Fruit fly (Drosophila melanogaster) whole organism, embryonic: Measurements from ENCODE around the gene Lst8.
A peak's percentile ranks its signal among the peaks of the same experiment; 100 is the strongest.

Source experiments
- Atf6 ChIP-seq: fragments of 200-800 bp; sonication (Bioruptor generic); IDR thresholded peaks from 2 replicates; pipeline ENCODE4 v1.3.6; 2022; ENCODE audit warnings: missing biosample characterization, missing genetic modification characterization
- Bdp1 ChIP-seq: fragments of 200-800 bp; sonication (Bioruptor generic); optimal IDR thresholded peaks from 3 replicates; lab custom pipeline; 2016; ENCODE audit warnings: missing biosample characterization, missing genetic modification characterization
- CG13296 ChIP-seq: fragments of 200-800 bp; sonication (Bioruptor generic); optimal IDR thresholded peaks from 3 replicates; lab custom pipeline; 2018; ENCODE audit warnings: missing biosample characterization, mild to moderate bottlenecking, missing genetic modification characterization
- CG13624 ChIP-seq: fragments of 200-800 bp; sonication (Bioruptor generic); optimal IDR thresholded peaks from 2 replicates; lab custom pipeline; 2016; ENCODE audit warnings: missing biosample characterization, missing genetic modification characterization
- CG13775 ChIP-seq: fragments of 200-800 bp; sonication (Bioruptor generic); optimal IDR thresholded peaks from 3 replicates; lab custom pipeline; 2017; ENCODE audit warnings: missing biosample characterization, mild to moderate bottlenecking, missing genetic modification characterization
- CG14965 ChIP-seq: fragments of 200-800 bp; sonication (Bioruptor generic); optimal IDR thresholded peaks from 2 replicates; lab custom pipeline; 2016; ENCODE audit warnings: missing biosample characterization, missing genetic modification characterization, borderline replicate concordance
- CG15073 ChIP-seq: fragments of 200-800 bp; sonication (Bioruptor generic); optimal IDR thresholded peaks from 2 replicates; lab custom pipeline; 2016; ENCODE audit warnings: missing biosample characterization, missing genetic modification characterization
- CG15479 ChIP-seq: fragments of 200-800 bp; sonication (Bioruptor generic); optimal IDR thresholded peaks from 3 replicates; lab custom pipeline; 2019; ENCODE audit warnings: missing biosample characterization, mild to moderate bottlenecking, missing genetic modification characterization, moderate library complexity
- CG1602 ChIP-seq: fragments of 200-800 bp; sonication (Bioruptor generic); optimal IDR thresholded peaks from 3 replicates; lab custom pipeline; 2016; ENCODE audit warnings: missing biosample characterization, missing genetic modification characterization
- CG16815 ChIP-seq: fragments of 200-800 bp; sonication (Bioruptor generic); optimal IDR thresholded peaks from 3 replicates; lab custom pipeline; 2017; ENCODE audit warnings: missing biosample characterization, mild to moderate bottlenecking, missing genetic modification characterization
- CG17829 ChIP-seq: fragments of 200-800 bp; optimal IDR thresholded peaks from 2 replicates; lab custom pipeline; 2019; ENCODE audit warnings: missing biosample characterization, mild to moderate bottlenecking, missing genetic modification characterization, moderate library complexity
- CG18619 ChIP-seq: fragments of 200-800 bp; sonication (Bioruptor generic); optimal IDR thresholded peaks from 3 replicates; lab custom pipeline; 2017; ENCODE audit warnings: missing biosample characterization, mild to moderate bottlenecking, missing genetic modification characterization
- CG2116 ChIP-seq: fragments of 200-800 bp; sonication (Bioruptor generic); optimal IDR thresholded peaks from 3 replicates; lab custom pipeline; 2018; ENCODE audit warnings: missing biosample characterization, mild to moderate bottlenecking, missing genetic modification characterization
- CG34422 ChIP-seq: fragments of 200-800 bp; sonication (Bioruptor generic); IDR thresholded peaks from 3 replicates; pipeline ENCODE4 v1.3.6; 2022; ENCODE audit warnings: missing biosample characterization, missing genetic modification characterization
- CG42726 ChIP-seq: fragments of 200-800 bp; sonication (Bioruptor generic); IDR thresholded peaks from 2 replicates; pipeline ENCODE4 v1.3.6; 2022; ENCODE audit warnings: missing biosample characterization, missing genetic modification characterization; ENCODE audit not compliant: partially characterized antibody
- CG4282 ChIP-seq: fragments of 200-800 bp; sonication (Bioruptor generic); optimal IDR thresholded peaks from 2 replicates; lab custom pipeline; 2016; ENCODE audit warnings: missing biosample characterization, missing genetic modification characterization
- CG5245 ChIP-seq: fragments of 200-800 bp; sonication (Bioruptor generic); optimal IDR thresholded peaks from 3 replicates; lab custom pipeline; 2016; ENCODE audit warnings: missing biosample characterization, missing genetic modification characterization
- CG7745 ChIP-seq: fragments of 200-800 bp; sonication (Bioruptor generic); optimal IDR thresholded peaks from 2 replicates; lab custom pipeline; 2018; ENCODE audit warnings: missing biosample characterization, mild to moderate bottlenecking, missing genetic modification characterization, moderate library complexity
- CG9215 ChIP-seq: fragments of 200-800 bp; sonication (Bioruptor generic); IDR thresholded peaks from 2 replicates; pipeline ENCODE4 v1.3.6; 2022; ENCODE audit warnings: missing biosample characterization, missing genetic modification characterization
- CG9609 ChIP-seq: fragments of 200-800 bp; sonication (Bioruptor generic); optimal IDR thresholded peaks from 3 replicates; lab custom pipeline; 2016; ENCODE audit warnings: missing biosample characterization, missing genetic modification characterization
- Dip3 ChIP-seq: fragments of 200-800 bp; sonication (Bioruptor generic); optimal IDR thresholded peaks from 3 replicates; lab custom pipeline; 2016; ENCODE audit warnings: missing biosample characterization, missing genetic modification characterization
- Doc3 ChIP-seq: fragments of 200-800 bp; sonication (Bioruptor generic); IDR thresholded peaks from 3 replicates; pipeline ENCODE4 v1.3.6; 2022; ENCODE audit warnings: missing biosample characterization, missing genetic modification characterization; ENCODE audit not compliant: partially characterized antibody
- Dp ChIP-seq: fragments of 200-800 bp; sonication (Bioruptor generic); optimal IDR thresholded peaks from 2 replicates; lab custom pipeline; 2018; ENCODE audit warnings: missing biosample characterization, mild to moderate bottlenecking, missing genetic modification characterization, moderate library complexity
- HLH3B ChIP-seq: fragments of 200-800 bp; sonication (Bioruptor generic); IDR thresholded peaks from 2 replicates; pipeline ENCODE4 v1.3.6; 2022; ENCODE audit warnings: missing biosample characterization, missing genetic modification characterization
- Hmr ChIP-seq: fragments of 200-800 bp; sonication (Bioruptor generic); optimal IDR thresholded peaks from 3 replicates; lab custom pipeline; 2017; ENCODE audit warnings: mild to moderate bottlenecking, missing biosample characterization, missing genetic modification reagents, missing genetic modification characterization
- Hmx ChIP-seq: fragments of 200-800 bp; sonication (Bioruptor generic); optimal IDR thresholded peaks from 2 replicates; lab custom pipeline; 2016; ENCODE audit warnings: missing biosample characterization, missing genetic modification characterization
- Meics ChIP-seq: fragments of 200-800 bp; sonication (Bioruptor generic); optimal IDR thresholded peaks from 2 replicates; lab custom pipeline; 2017; ENCODE audit warnings: missing biosample characterization, mild to moderate bottlenecking, missing genetic modification characterization
- Myb ChIP-seq: fragments of 200-800 bp; sonication (Bioruptor generic); optimal IDR thresholded peaks from 2 replicates; lab custom pipeline; 2016; ENCODE audit warnings: missing biosample characterization, missing genetic modification characterization
- Nf-YB ChIP-seq: fragments of 200-800 bp; sonication (Bioruptor generic); optimal IDR thresholded peaks from 3 replicates; lab custom pipeline; 2019; ENCODE audit warnings: missing biosample characterization, mild to moderate bottlenecking, missing genetic modification characterization, moderate library complexity
- Optix ChIP-seq: fragments of 200-800 bp; sonication (Bioruptor generic); IDR thresholded peaks from 3 replicates; pipeline ENCODE4 v1.3.6; 2022; ENCODE audit warnings: missing biosample characterization, missing genetic modification characterization
- Pdp1 ChIP-seq, 2 experiments: fragments of 200-800 bp; sonication (Bioruptor generic); optimal IDR thresholded peaks; 3 replicates each; lab custom pipeline; 2016; ENCODE audit warnings: missing biosample characterization in 2 of 2, missing genetic modification characterization in 2 of 2, mild to moderate bottlenecking in 1 of 2, moderate library complexity in 1 of 2
- Sry-β ChIP-seq: fragments of 200-800 bp; sonication (Bioruptor generic); optimal IDR thresholded peaks from 2 replicates; lab custom pipeline; 2018; ENCODE audit warnings: missing biosample characterization, mild to moderate bottlenecking, missing genetic modification characterization, moderate library complexity
- Ssrp ChIP-seq: fragments of 200-800 bp; sonication (Bioruptor generic); optimal IDR thresholded peaks from 2 replicates; lab custom pipeline; 2018; ENCODE audit warnings: missing biosample characterization, mild to moderate bottlenecking, missing genetic modification characterization, moderate library complexity
- ase ChIP-seq: fragments of 200-800 bp; sonication (Bioruptor generic); IDR thresholded peaks from 3 replicates; pipeline ENCODE4 v1.3.6; 2022; ENCODE audit warnings: missing biosample characterization, missing genetic modification characterization
- ash1 ChIP-seq: fragments of 200-800 bp; sonication (Bioruptor generic); optimal IDR thresholded peaks from 2 replicates; lab custom pipeline; 2018; ENCODE audit warnings: missing biosample characterization, mild to moderate bottlenecking, missing genetic modification characterization
- bigmax ChIP-seq: fragments of 200-800 bp; sonication (Bioruptor generic); optimal IDR thresholded peaks from 2 replicates; lab custom pipeline; 2018; ENCODE audit warnings: missing biosample characterization, mild to moderate bottlenecking, missing genetic modification characterization
- da ChIP-seq: fragments of 200-800 bp; sonication (Bioruptor generic); optimal IDR thresholded peaks from 2 replicates; lab custom pipeline; 2016; ENCODE audit warnings: missing biosample characterization, missing genetic modification characterization
- eve ChIP-seq, 2 experiments: fragments of >200 bp; optimal IDR thresholded peaks; 2 replicates each; lab custom pipeline; 2017; ENCODE audit warnings: missing biosample characterization in 2 of 2, missing genetic modification characterization in 2 of 2
- fd64A ChIP-seq: fragments of 200-800 bp; sonication (Bioruptor generic); optimal IDR thresholded peaks from 3 replicates; lab custom pipeline; 2018; ENCODE audit warnings: missing biosample characterization, mild to moderate bottlenecking, missing genetic modification characterization
- grau ChIP-seq: fragments of 200-800 bp; optimal IDR thresholded peaks from 3 replicates; lab custom pipeline; 2019; ENCODE audit warnings: missing biosample characterization, mild to moderate bottlenecking, missing genetic modification characterization, moderate library complexity
- gsb-n ChIP-seq: fragments of 200-800 bp; sonication (Bioruptor generic); optimal IDR thresholded peaks from 3 replicates; lab custom pipeline; 2018; ENCODE audit warnings: missing biosample characterization, mild to moderate bottlenecking, missing genetic modification characterization
- hbn ChIP-seq: fragments of 200-800 bp; sonication (Bioruptor generic); IDR thresholded peaks from 2 replicates; pipeline ENCODE4 v1.3.6; 2022; ENCODE audit warnings: missing biosample characterization, missing genetic modification characterization; ENCODE audit not compliant: partially characterized antibody
- kni ChIP-seq: fragments of 200-800 bp; sonication (Bioruptor generic); optimal IDR thresholded peaks from 3 replicates; lab custom pipeline; 2017; ENCODE audit warnings: mild to moderate bottlenecking, missing biosample characterization, missing genetic modification reagents, missing genetic modification characterization
- lmd ChIP-seq: fragments of 200-800 bp; sonication (Bioruptor generic); IDR thresholded peaks from 2 replicates; pipeline ENCODE4 v1.3.6; 2022; ENCODE audit warnings: missing biosample characterization, missing genetic modification characterization
- nmo ChIP-seq: fragments of 200-800 bp; sonication (Bioruptor generic); optimal IDR thresholded peaks from 2 replicates; lab custom pipeline; 2018; ENCODE audit warnings: missing biosample characterization, mild to moderate bottlenecking, missing genetic modification characterization, moderate library complexity
- prd ChIP-seq, 3 experiments: fragments of >200 bp in 2 of 3; fragments of 200-800 bp in 1 of 3; sonication (Bioruptor generic) in 1 of 3; optimal IDR thresholded peaks in 2 of 3; IDR thresholded peaks in 1 of 3; 2 replicates in 2 of 3; 3 replicates in 1 of 3; pipeline versions ENCODE4 v1.3.6 to Lab custom; 2017 to 2022; ENCODE audit warnings: missing biosample characterization in 1 of 3, missing genetic modification characterization in 1 of 3
- sisA ChIP-seq: fragments of 200-800 bp; sonication (Bioruptor generic); IDR thresholded peaks from 2 replicates; pipeline ENCODE4 v1.3.6; 2022; ENCODE audit warnings: missing biosample characterization, missing genetic modification characterization
- sr ChIP-seq: fragments of 200-800 bp; sonication (Bioruptor generic); IDR thresholded peaks from 3 replicates; pipeline ENCODE4 v1.3.6; 2022; ENCODE audit warnings: missing biosample characterization, missing genetic modification characterization
- vvl ChIP-seq: fragments of 200-800 bp; sonication (Bioruptor generic); IDR thresholded peaks from 2 replicates; pipeline ENCODE4 v1.3.6; 2022; ENCODE audit warnings: missing biosample characterization, missing genetic modification characterization
- zen ChIP-seq: fragments of 200-800 bp; sonication (Bioruptor generic); optimal IDR thresholded peaks from 3 replicates; lab custom pipeline; 2018; ENCODE audit warnings: missing biosample characterization, mild to moderate bottlenecking, missing genetic modification characterization, moderate library complexity

Gene Lst8

DNA sequence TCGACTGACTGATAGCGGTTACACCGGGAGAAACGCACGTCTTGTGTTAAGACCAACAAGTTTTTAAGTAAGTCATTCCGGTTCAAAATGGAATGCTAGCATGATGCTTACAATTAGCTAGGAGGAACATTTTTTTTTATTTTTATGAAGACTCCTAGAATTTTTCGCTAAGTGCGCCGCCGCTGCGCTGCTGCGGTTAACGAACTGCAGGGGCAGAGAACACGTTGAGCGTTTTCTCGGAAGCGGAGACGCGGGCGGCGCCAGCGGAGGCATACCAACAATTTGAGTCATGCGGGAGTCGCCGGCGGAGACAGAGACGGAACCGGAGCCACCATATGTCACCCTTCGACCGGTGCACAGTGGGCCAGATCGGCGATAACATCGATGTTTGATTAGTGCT is 40.3 kb upstream of the Lst8 start (continued):
- TF ChIP-seq CG15073 (GFP tag; lab: Kevin White, UChicago) (peak; percentile 82), Bdp1 (GFP tag; lab: Kevin White, UChicago) (peak; percentile 91), grau (tag; lab: Kevin White, UChicago) (peak; percentile 94), gsb-n (peak; percentile 93), prd (optimal IDR thresholded peaks at IDR 0.05; lab: Kevin White, UChicago) (no peak), prd (GFP tag; IDR thresholded peaks at IDR 0.05; lab: Robert Waterston, UW) (peak; percentile 98), CG5245 (GFP tag; lab: Kevin White, UChicago) (peak; percentile 98), Doc3 (GFP tag; lab: Robert Waterston, UW) (no peak), CG17829 (tag; lab: Kevin White, UChicago) (peak; percentile 96), Pdp1 (GFP tag; optimal IDR thresholded peaks at IDR 0.05; lab: Kevin White, UChicago) (peak; percentile 97), CG9609 (peak; percentile 97), Atf6 (GFP tag; lab: Robert Waterston, UW) (peak; percentile 97), zen (tag; lab: Kevin White, UChicago) (peak; percentile 90), eve (GFP tag; optimal IDR thresholded peaks at IDR 0.05; lab: Kevin White, UChicago) (peak; percentile 42 to 97), lmd (GFP tag; lab: Robert Waterston, UW) (peak; percentile 96), Meics (GFP tag; lab: Kevin White, UChicago) (peak; percentile 94), bigmax (GFP tag; lab: Kevin White, UChicago) (peak; percentile 68), Ssrp (tag; lab: Kevin White, UChicago) (peak; percentile 94), Dip3 (peak; percentile 96), fd64A (GFP tag; lab: Kevin White, UChicago) (peak; percentile 96), CG2116 (peak; percentile 76), ash1 (GFP tag; lab: Kevin White, UChicago) (peak; percentile 69), CG1602 (GFP tag; lab: Kevin White, UChicago) (peak; percentile 93), Optix (GFP tag; lab: Robert Waterston, UW) (peak; percentile 98), CG13296 (GFP tag; lab: Kevin White, UChicago) (peak; percentile 96), CG14965 (GFP tag; lab: Kevin White, UChicago) (peak; percentile 86), ase (GFP tag; lab: Robert Waterston, UW) (peak; percentile 97), CG7745 (peak; percentile 41), CG34422 (GFP tag; lab: Robert Waterston, UW) (peak; percentile 97), sisA (peak; percentile 97), CG13775 (GFP tag; lab: Kevin White, UChicago) (peak; percentile 92), kni (GFP tag; lab: Kevin White, UChicago) (peak; percentile 90), sr (GFP tag; lab: Robert Waterston, UW) (peak; percentile 91), nmo (peak; percentile 97), Myb (peak; percentile 87), Dp (peak; percentile 17), CG13624 (GFP tag; lab: Kevin White, UChicago) (peak; percentile 96), da (GFP tag; lab: Kevin White, UChicago) (peak; percentile 92), CG4282 (GFP tag; lab: Kevin White, UChicago) (peak; percentile 92), Hmr (GFP tag; lab: Kevin White, UChicago) (peak; percentile 96), CG15479 (peak; percentile 44), vvl (GFP tag; lab: Robert Waterston, UW) (peak; percentile 99), CG18619 (GFP tag; lab: Kevin White, UChicago) (peak; percentile 94), HLH3B (GFP tag; lab: Robert Waterston, UW) (peak; percentile 98), Nf-YB (GFP tag; lab: Kevin White, UChicago) (peak; percentile 79), CG16815 (peak; percentile 90), Hmx (GFP tag; lab: Kevin White, UChicago) (peak; percentile 80), Sry-β (peak; percentile 57), CG9215 (GFP tag; lab: Robert Waterston, UW) (peak; percentile 91), hbn (GFP tag; lab: Robert Waterston, UW) (no peak), CG42726 (no peak)
